Fruit fly (Drosophila melanogaster): ENCODE measurements around the gene AP-1-2beta.

AP-1-2beta gene

dm6 chrX:19714816-19715215, 16.0 kb upstream of the AP-1-2beta start:
- no peak for TF ChIP-seq CG17801 (GFP tag; optimal IDR thresholded peaks at IDR 0.05; ENCODE audit: partially characterized antibody)

DNA sequence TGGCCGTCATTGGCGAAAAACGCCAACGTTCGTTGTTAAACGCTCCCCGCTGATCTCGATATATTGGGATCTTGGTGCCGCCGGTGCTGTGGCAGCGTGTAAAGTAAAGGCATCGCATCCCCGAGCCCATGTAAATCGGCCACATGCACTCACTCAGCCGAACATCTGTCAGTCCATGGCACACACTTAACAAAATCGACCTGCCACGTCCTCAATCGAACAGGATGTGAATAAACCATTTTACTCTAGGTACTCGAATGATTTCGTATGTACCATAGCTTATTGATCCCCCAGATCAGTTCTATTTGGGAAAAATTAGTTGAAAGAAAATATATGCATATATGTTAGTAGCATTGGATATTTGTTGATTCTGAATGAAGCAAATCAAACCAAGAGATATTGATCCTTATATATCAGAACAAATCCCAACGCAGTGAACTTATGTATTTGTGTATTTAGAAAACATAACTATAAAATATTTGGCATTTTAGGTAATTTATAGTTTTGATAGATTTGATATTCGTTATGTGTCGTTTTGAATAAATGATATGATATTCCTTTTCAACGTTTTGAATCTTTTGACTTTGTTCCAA, 14.4 kb upstream of the AP-1-2beta start:
- TF ChIP-seq CG17801 (GFP tag; optimal IDR thresholded peaks at IDR 0.05; ENCODE audit: partially characterized antibody) = no peak

dm6 chrX:19717041-19717440, 13.8 kb upstream of the AP-1-2beta start:
- TF ChIP-seq CG17801 (GFP tag; optimal IDR thresholded peaks at IDR 0.05; ENCODE audit: partially characterized antibody) = no peak

DNA sequence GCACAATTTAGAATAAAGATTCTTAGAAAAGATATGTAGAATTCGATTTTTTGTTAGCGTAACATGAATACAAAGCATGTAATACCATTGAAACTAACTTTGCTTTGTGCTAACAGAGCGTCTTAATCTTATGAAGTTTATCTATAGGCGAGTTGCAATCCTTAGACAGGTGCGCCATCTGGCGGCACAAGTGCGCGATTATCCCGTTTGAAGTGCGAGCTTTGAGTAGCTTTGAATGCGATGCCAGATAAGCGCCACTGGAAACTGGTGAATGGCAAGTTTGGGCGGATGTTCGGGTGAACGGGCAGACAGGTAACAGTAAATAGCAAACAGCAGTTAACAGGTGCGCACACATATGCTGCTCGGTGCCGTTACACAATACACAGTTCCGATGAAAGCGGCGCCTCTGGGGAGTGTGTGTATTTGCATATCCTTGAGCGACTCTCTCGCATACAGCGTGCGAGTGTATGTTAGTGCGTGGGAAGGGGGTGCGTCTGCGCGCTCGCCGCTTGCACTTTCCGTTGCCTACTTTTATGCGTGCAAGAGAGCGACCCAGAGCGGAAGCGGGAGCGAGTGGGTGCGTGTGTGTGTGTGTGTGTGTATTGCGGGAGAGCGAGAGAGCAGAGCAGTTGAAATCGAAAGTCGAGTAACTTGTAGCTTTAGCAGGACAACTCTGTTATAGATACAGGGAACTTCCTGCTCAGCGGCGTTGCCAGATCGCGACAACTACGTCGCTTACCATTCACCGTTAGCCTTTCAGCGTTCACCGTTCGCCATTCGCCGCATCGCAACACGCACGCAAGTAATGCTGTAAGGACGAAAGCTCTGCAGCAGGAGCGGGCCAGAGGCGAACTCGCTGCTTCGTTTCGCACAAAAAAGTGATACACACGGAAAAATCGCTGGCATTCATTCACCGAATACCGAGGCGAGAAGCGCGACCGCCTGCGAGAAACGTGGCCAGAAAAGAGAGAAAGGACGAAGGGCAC, 12.5 kb upstream of the AP-1-2beta start, which contains the start of gene CG12531:
CG12531 (plus strand) TSS at position 936 of the 986 bp plus-strand sequence.
- TF ChIP-seq CG17801 (GFP tag; optimal IDR thresholded peaks at IDR 0.05; ENCODE audit: partially characterized antibody) = no peak

- TF ChIP-seq CG17801 (GFP tag; optimal IDR thresholded peaks at IDR 0.05; ENCODE audit: partially characterized antibody) = no peak
These were observed 4.5 kb downstream of the AP-1-2beta start, which contains the start of gene CG14234 for dm6 chrX:19735270-19735669. TSS of gene CG14234 (plus strand) at chrX:19735570.

dm6 chrX:19737872-19738271, 7.1 kb downstream of the AP-1-2beta start:
- no peak for TF ChIP-seq CG17801 (GFP tag; optimal IDR thresholded peaks at IDR 0.05; ENCODE audit: partially characterized antibody)

- TF ChIP-seq CG17801 (GFP tag; optimal IDR thresholded peaks at IDR 0.05; ENCODE audit: partially characterized antibody) = peak; percentile 57
These were observed 13.2 kb downstream of the AP-1-2beta start, which contains the start of the genes CG18809, COX6B, CG33932 and Rpp20 for dm6 chrX:19744003-19744488. TSS of gene CG18809 (minus strand) at chrX:19744335. TSS of gene COX6B (minus strand) at chrX:19744335. TSS of gene CG33932 (plus strand) at chrX:19744431. TSS of gene Rpp20 (plus strand) at chrX:19744431.

- TF ChIP-seq CG17801 (GFP tag; optimal IDR thresholded peaks at IDR 0.05; ENCODE audit: partially characterized antibody) = no peak
These were observed 15.3 kb downstream of the AP-1-2beta start, which contains the start of gene parvin for dm6 chrX:19745908-19746604. TSS of gene parvin (plus strand) at chrX:19746041.

- TF ChIP-seq CG17801 (GFP tag; optimal IDR thresholded peaks at IDR 0.05; ENCODE audit: partially characterized antibody) = no peak
These were observed 17.2 kb downstream of the AP-1-2beta start, which contains the start of gene Alr for dm6 chrX:19748014-19748413. TSS of gene Alr (plus strand) at chrX:19748314.

DNA sequence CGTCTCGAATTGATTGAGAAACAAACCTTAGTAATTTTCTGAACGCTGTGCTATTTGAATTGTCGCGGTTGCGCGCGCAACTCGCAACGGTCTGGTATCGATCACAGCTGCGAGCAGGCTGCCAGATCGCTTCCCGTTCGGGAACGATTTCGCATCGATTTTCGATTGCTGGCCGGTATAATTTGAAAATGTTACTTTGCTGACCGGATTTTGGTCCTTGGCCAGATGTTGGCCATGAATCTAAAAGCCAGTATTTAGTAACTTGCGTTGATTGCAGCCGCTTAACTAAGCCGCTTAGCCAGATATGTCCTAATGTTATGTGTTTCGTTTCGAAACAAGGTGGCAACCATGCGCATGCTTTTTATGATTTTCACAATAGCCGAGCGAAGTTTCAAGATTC, 17.8 kb downstream of the AP-1-2beta start:
- no peak for TF ChIP-seq CG17801 (GFP tag; optimal IDR thresholded peaks at IDR 0.05; ENCODE audit: partially characterized antibody)

- TF ChIP-seq CG17801 (GFP tag; optimal IDR thresholded peaks at IDR 0.05; ENCODE audit: partially characterized antibody) = peak; percentile 71
These were observed 19.9 kb downstream of the AP-1-2beta start, which contains the start of gene Abcd3 for dm6 chrX:19750626-19751149. TSS of gene Abcd3 (plus strand) at chrX:19750770.

DNA sequence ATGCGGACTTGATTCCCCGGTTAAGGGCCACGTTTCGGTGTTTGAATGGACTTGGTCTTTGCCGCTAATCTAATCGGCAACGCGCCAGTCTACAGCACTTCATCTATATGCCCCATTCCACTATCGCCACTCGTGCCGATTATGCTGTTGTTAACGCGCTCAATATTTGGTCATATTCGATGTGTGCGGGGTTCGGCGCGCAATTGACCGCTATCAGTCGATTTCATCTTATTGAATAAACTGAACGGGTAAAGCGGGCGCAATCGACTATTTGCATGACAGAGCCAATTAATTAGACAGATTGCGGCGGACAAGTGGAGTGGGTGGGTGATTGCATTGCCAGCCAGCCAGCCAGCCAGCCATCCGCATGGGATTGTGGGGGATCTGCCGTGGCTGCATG, 21.5 kb downstream of the AP-1-2beta start:
- no peak for TF ChIP-seq CG17801 (GFP tag; optimal IDR thresholded peaks at IDR 0.05; ENCODE audit: partially characterized antibody)

DNA sequence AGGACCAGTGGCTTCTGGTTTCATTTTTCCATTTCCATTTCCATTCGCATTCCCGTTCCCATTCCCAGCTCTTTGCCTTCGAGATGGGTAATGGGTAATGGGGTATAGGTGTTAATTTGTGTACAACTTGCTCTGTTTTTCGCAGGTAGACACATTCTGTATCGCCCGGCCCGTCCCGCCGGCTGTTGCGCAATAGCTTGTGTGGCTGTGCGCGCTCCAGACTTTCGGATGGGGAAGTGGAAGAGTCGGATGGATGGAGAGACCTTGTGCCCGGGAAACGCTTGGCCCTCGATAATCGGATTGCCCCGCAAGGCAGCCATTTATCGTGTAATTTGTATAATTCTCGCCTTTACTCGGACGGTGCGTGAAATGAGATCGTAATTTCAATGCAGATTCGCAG, 22.9 kb downstream of the AP-1-2beta start:
- no peak for TF ChIP-seq CG17801 (GFP tag; optimal IDR thresholded peaks at IDR 0.05; ENCODE audit: partially characterized antibody)

dm6 chrX:19754152-19754579, 23.4 kb downstream of the AP-1-2beta start:
- no peak for TF ChIP-seq CG17801 (GFP tag; optimal IDR thresholded peaks at IDR 0.05; ENCODE audit: partially characterized antibody)
